Worm (Caenorhabditis elegans) whole organism, L4 larva: ENCODE results near the gene aly-2.

Source experiments
- ama-1 ChIP-seq: fragments of 150-350 bp; optimal IDR thresholded peaks from 2 replicates; lab custom pipeline; 2014; ENCODE audit warnings: inconsistent platforms, mixed read lengths
- cey-2 ChIP-seq: sonication (generic microtip); optimal IDR thresholded peaks from 3 replicates; lab custom pipeline; 2017; ENCODE audit warnings: missing genetic modification characterization, mild to moderate bottlenecking, missing compliant biosample characterization, antibody characterized with exemption, borderline replicate concordance; ENCODE audit not compliant: insufficient read depth
- daf-8 ChIP-seq: fragments of 200-800 bp; sonication (Bioruptor generic); IDR thresholded peaks from 2 replicates; pipeline ENCODE4 v1.3.6; 2022; ENCODE audit warnings: missing genetic modification characterization, missing compliant biosample characterization
- dve-1 ChIP-seq: sonication (generic microtip); optimal IDR thresholded peaks from 2 replicates; lab custom pipeline; 2017; ENCODE audit warnings: antibody characterized with exemption, mild to moderate bottlenecking, missing genetic modification characterization, missing compliant biosample characterization; ENCODE audit not compliant: insufficient read depth
- nhr-11 ChIP-seq: fragments of 150-350 bp; optimal IDR thresholded peaks from 2 replicates; lab custom pipeline; 2014; ENCODE audit warnings: missing biosample characterization, missing genetic modification characterization
- pqm-1 ChIP-seq: sonication (generic microtip); optimal IDR thresholded peaks from 2 replicates; lab custom pipeline; 2017; ENCODE audit warnings: missing biosample characterization, missing genetic modification characterization
- unc-130 ChIP-seq: sonication (generic microtip); optimal IDR thresholded peaks from 2 replicates; lab custom pipeline; 2016; ENCODE audit warnings: missing genetic modification reagents, missing genetic modification characterization, missing compliant biosample characterization

DNA sequence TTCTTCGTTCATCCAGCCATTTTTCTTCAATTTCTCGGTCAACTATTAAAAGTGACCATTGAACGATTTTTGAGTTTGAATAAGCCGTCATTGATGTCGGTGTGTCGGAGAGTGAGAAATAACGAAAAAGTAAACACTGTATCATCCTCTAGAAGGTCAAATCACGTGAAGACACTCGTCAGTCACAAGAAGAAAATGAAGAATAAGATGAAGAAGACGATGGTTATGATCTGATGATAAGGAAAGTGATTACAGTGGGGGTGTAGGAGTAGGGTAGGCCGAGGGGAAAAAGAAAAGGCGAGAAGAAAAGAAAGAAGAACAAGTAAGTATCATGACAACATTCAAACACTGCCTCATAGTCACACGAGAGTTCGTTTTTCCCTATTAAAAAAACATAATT, 50.9 kb downstream of the aly-2 start:
- no peak for TF ChIP-seq unc-130
- TF ChIP-seq cey-2 (tag; lab: Kevin White, UChicago): no peak
- TF ChIP-seq dve-1 (tag; lab: Kevin White, UChicago): peak; percentile 88
- TF ChIP-seq daf-8 (GFP tag; lab: Robert Waterston, UW): no peak
- TF ChIP-seq nhr-11: no peak
- TF ChIP-seq ama-1 (lab: Kevin White, UChicago): no peak
- TF ChIP-seq pqm-1 (tag; lab: Kevin White, UChicago): peak; percentile 31
